Worm (Caenorhabditis elegans) whole organism, L2 larva: Measurements from ENCODE around the gene ZK353.4.
A peak's percentile ranks its signal among the peaks of the same experiment; 100 is the strongest.

Source experiments
- C34F6.9 ChIP-seq: fragments of 150-350 bp; optimal IDR thresholded peaks from 2 replicates; lab custom pipeline; 2014; ENCODE audit warnings: missing biosample characterization, missing genetic modification characterization
- F13H6.1 ChIP-seq: sonication (generic microtip); optimal IDR thresholded peaks from 2 replicates; lab custom pipeline; 2016; ENCODE audit warnings: missing genetic modification characterization, missing compliant biosample characterization
- R02D3.7 ChIP-seq: fragments of 150-350 bp; optimal IDR thresholded peaks from 2 replicates; lab custom pipeline; 2014; ENCODE audit warnings: missing biosample characterization, missing genetic modification characterization
- ZK546.5 ChIP-seq: sonication (generic microtip); optimal IDR thresholded peaks from 2 replicates; lab custom pipeline; 2017; ENCODE audit warnings: missing biosample characterization, missing genetic modification characterization
- alr-1 ChIP-seq: fragments of 150-350 bp; optimal IDR thresholded peaks from 2 replicates; lab custom pipeline; 2014; ENCODE audit warnings: missing biosample characterization, missing genetic modification characterization
- ama-1 ChIP-seq: fragments of 150-350 bp; optimal IDR thresholded peaks from 2 replicates; lab custom pipeline; 2018; ENCODE audit warnings: inconsistent platforms
- ceh-16 ChIP-seq: fragments of 150-350 bp; optimal IDR thresholded peaks from 2 replicates; lab custom pipeline; 2014; ENCODE audit warnings: missing biosample characterization, missing genetic modification characterization
- ceh-82 ChIP-seq: fragments of 150-350 bp; optimal IDR thresholded peaks from 2 replicates; lab custom pipeline; 2014; ENCODE audit warnings: missing biosample characterization, missing genetic modification characterization
- crh-2 ChIP-seq: sonication (generic microtip); optimal IDR thresholded peaks from 2 replicates; lab custom pipeline; 2017; ENCODE audit warnings: missing biosample characterization, missing genetic modification characterization
- egl-27 ChIP-seq: sonication (generic microtip); optimal IDR thresholded peaks from 3 replicates; lab custom pipeline; 2017; ENCODE audit warnings: missing biosample characterization, missing genetic modification reagents, missing genetic modification characterization
- elt-1 ChIP-seq: fragments of 150-350 bp; optimal IDR thresholded peaks from 2 replicates; lab custom pipeline; 2014; ENCODE audit warnings: missing biosample characterization, missing genetic modification characterization
- fos-1 ChIP-seq: fragments of 150-350 bp; optimal IDR thresholded peaks from 2 replicates; lab custom pipeline; 2014; ENCODE audit warnings: missing biosample characterization, missing genetic modification characterization
- gmeb-1 ChIP-seq: fragments of 150-350 bp; optimal IDR thresholded peaks from 2 replicates; lab custom pipeline; 2014; ENCODE audit warnings: missing biosample characterization, missing genetic modification characterization
- lin-11 ChIP-seq: fragments of 150-350 bp; sonication (generic microtip); optimal IDR thresholded peaks from 2 replicates; lab custom pipeline; 2014; ENCODE audit warnings: missing biosample characterization, missing genetic modification characterization, inconsistent platforms, mixed read lengths
- lin-13 ChIP-seq: fragments of 150-350 bp; optimal IDR thresholded peaks from 2 replicates; lab custom pipeline; 2014; ENCODE audit warnings: missing biosample characterization, missing genetic modification reagents, missing genetic modification characterization
- lin-39 ChIP-seq: fragments of 150-350 bp; optimal IDR thresholded peaks from 2 replicates; lab custom pipeline; 2014; ENCODE audit warnings: missing biosample characterization, missing genetic modification reagents, missing genetic modification characterization
- lsy-2 ChIP-seq, 2 experiments: fragments of 150-350 bp in 1 of 2; sonication (generic microtip) in 1 of 2; optimal IDR thresholded peaks; 2 replicates each; lab custom pipeline; 2014 to 2017; ENCODE audit warnings: missing biosample characterization in 2 of 2, missing genetic modification characterization in 2 of 2
- mab-5 ChIP-seq: fragments of 150-350 bp; optimal IDR thresholded peaks from 2 replicates; lab custom pipeline; 2014; ENCODE audit warnings: missing biosample characterization, missing genetic modification characterization
- mbf-1 ChIP-seq: sonication (generic microtip); optimal IDR thresholded peaks from 2 replicates; lab custom pipeline; 2017; ENCODE audit warnings: missing biosample characterization, missing genetic modification characterization
- nhr-10 ChIP-seq: sonication (generic microtip); optimal IDR thresholded peaks from 2 replicates; lab custom pipeline; 2017; ENCODE audit warnings: missing biosample characterization, missing genetic modification characterization
- nhr-12 ChIP-seq: fragments of 150-350 bp; optimal IDR thresholded peaks from 2 replicates; lab custom pipeline; 2014; ENCODE audit warnings: missing biosample characterization, missing genetic modification characterization
- nhr-129 ChIP-seq: fragments of 150-350 bp; optimal IDR thresholded peaks from 2 replicates; lab custom pipeline; 2014; ENCODE audit warnings: missing biosample characterization, missing genetic modification characterization
- nhr-21 ChIP-seq: fragments of 150-350 bp; optimal IDR thresholded peaks from 2 replicates; lab custom pipeline; 2014; ENCODE audit warnings: missing biosample characterization, missing genetic modification characterization
- nhr-23 ChIP-seq: fragments of 150-350 bp; optimal IDR thresholded peaks from 2 replicates; lab custom pipeline; 2014; ENCODE audit warnings: missing biosample characterization, missing genetic modification reagents, missing genetic modification characterization
- nhr-25 ChIP-seq: fragments of 150-350 bp; sonication (generic microtip); optimal IDR thresholded peaks from 3 replicates; lab custom pipeline; 2014; ENCODE audit warnings: missing biosample characterization, missing genetic modification characterization
- nhr-6 ChIP-seq: fragments of 150-350 bp; optimal IDR thresholded peaks from 2 replicates; lab custom pipeline; 2014; ENCODE audit warnings: missing biosample characterization, missing genetic modification characterization
- sem-4 ChIP-seq: fragments of 150-350 bp; optimal IDR thresholded peaks from 2 replicates; lab custom pipeline; 2014; ENCODE audit warnings: missing biosample characterization, missing genetic modification reagents, missing genetic modification characterization
- sma-3 ChIP-seq: sonication (generic microtip); optimal IDR thresholded peaks from 2 replicates; lab custom pipeline; 2016; ENCODE audit warnings: missing genetic modification reagents, missing genetic modification characterization, missing compliant biosample characterization
- sma-9 ChIP-seq, 2 experiments: fragments of 150-350 bp in 1 of 2; sonication (generic microtip) in 1 of 2; optimal IDR thresholded peaks; 2 replicates each; lab custom pipeline; 2014 to 2016; ENCODE audit warnings: missing genetic modification characterization in 2 of 2, mild to moderate bottlenecking in 1 of 2, missing biosample characterization in 1 of 2, missing compliant biosample characterization in 1 of 2, missing genetic modification reagents in 1 of 2, moderate library complexity in 1 of 2
- unc-39 ChIP-seq: fragments of 150-350 bp; optimal IDR thresholded peaks from 2 replicates; lab custom pipeline; 2014; ENCODE audit warnings: missing biosample characterization, missing genetic modification characterization
- unc-55 ChIP-seq: fragments of 150-350 bp; sonication (generic microtip); optimal IDR thresholded peaks from 3 replicates; lab custom pipeline; 2014; ENCODE audit warnings: missing biosample characterization, missing genetic modification reagents, missing genetic modification characterization
- unc-62 ChIP-seq: fragments of 150-350 bp; optimal IDR thresholded peaks from 2 replicates; lab custom pipeline; 2014; ENCODE audit warnings: missing biosample characterization, missing genetic modification reagents, missing genetic modification characterization
- zag-1 ChIP-seq: fragments of 150-350 bp; optimal IDR thresholded peaks from 2 replicates; lab custom pipeline; 2014; ENCODE audit warnings: missing biosample characterization, missing genetic modification characterization
- ztf-1 ChIP-seq: fragments of 200-800 bp; sonication (Bioruptor generic); conservative IDR thresholded peaks from 2 replicates; pipeline ENCODE4 v1.3.6; 2022; ENCODE audit warnings: missing genetic modification characterization, missing compliant biosample characterization
- ztf-11 ChIP-seq: sonication (generic microtip); optimal IDR thresholded peaks from 2 replicates; lab custom pipeline; 2017; ENCODE audit warnings: missing biosample characterization, missing genetic modification characterization

ZK353.4 gene

ce11 chrIII:8368619-8369018 is 20.8 kb downstream of the ZK353.4 start, which contains the start of gene R05D3.9:
Gene R05D3.9, minus strand, starts transcription at chrIII:8368719.
- TF ChIP-seq ZK546.5 (tag; lab: Kevin White, UChicago) (no peak), alr-1 (tag; lab: Kevin White, UChicago) (no peak), unc-62 (GFP tag; lab: Kevin White, UChicago) (no peak)
- TF ChIP-seq, all 48 proteins: peak for 0

DNA sequence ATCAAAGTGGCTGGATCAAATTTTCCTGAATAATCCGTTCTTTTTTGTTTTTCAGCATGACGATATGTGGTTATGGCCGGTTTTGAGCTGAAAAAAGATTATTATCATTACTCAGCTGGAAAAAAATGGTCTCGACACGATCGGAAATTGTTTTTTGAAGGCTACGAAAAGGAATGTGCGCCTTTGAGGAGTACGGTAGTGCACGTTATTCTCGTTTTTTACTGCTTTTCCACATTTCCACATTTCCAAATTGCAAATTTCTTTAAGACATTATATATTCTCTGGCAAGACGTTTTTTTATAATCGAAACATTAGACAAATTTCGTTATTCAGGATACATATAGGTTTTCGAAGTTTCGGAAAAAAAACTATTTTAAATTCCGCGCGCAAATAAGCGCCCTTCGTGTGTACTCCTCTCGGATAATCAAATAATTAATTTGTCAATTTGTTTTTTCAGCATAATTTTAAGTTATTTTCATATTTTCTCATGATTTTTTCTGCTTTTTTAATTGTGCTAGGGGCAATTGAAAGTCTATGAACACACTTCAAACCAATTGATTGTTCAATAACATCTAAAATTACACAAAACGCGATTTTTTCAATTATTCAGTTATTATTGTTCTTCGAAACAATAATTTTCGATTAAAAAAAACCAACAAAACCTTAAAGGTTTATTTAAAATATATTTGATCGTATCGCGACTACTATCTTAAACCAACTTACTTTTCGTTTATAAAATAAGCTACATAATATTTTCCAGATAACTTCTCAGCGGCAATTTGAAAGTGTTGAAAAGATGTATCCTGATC is 26.0 kb downstream of the ZK353.4 start, which contains the start of gene R05D3.3:
R05D3.3 (plus strand) TSS at position 759 of the 809 bp plus-strand sequence.
- no peak for TF ChIP-seq gmeb-1 (tag; lab: Kevin White, UChicago)
- TF ChIP-seq egl-27 (tag; lab: Kevin White, UChicago), result no peak
- no peak for TF ChIP-seq ztf-11
- TF ChIP-seq nhr-21 (tag; lab: Kevin White, UChicago), result no peak
- no peak for TF ChIP-seq lin-11 (tag; lab: Kevin White, UChicago)
- no peak for TF ChIP-seq elt-1
- TF ChIP-seq unc-39 (tag; lab: Kevin White, UChicago), result no peak
- TF ChIP-seq ztf-1 (GFP tag; lab: Robert Waterston, UW), result no peak
- TF ChIP-seq nhr-6 (tag; lab: Kevin White, UChicago), result no peak
- TF ChIP-seq unc-55 (GFP tag; lab: Kevin White, UChicago), result no peak
- TF ChIP-seq lin-39 (tag; lab: Kevin White, UChicago), result no peak
- TF ChIP-seq, all 48 proteins: peak for 0

DNA sequence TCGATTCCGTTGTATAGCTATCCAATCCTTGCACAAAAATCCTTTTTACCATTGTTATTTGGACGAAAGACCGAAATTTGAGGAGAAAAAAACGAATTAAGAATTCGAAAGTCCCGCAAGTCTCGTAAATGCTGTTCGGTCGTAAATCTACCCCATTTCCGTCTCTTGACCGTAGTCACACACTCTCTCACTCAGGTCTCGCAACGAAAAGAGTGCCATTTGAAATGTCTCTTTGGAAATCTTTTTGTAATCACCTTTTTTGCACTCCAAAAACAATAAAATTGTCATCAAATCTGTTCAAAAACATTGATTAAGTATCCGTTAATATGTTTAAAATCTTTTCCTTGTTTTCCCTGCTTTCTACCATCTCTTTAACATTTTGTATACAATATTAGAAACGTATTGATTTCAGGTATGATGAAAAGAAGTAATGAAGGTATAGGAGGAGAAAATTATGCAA is 31.2 kb downstream of the ZK353.4 start, which contains the start of the genes R05D3.8 and rfp-1:
R05D3.8 (minus strand) TSS at position 115 of the 460 bp plus-strand sequence.
rfp-1 (plus strand) TSS at position 410 of the 460 bp plus-strand sequence.
- TF ChIP-seq ZK546.5 (tag; lab: Kevin White, UChicago) (peak; percentile 44), nhr-23 (tag; lab: Kevin White, UChicago) (no peak), egl-27 (tag; lab: Kevin White, UChicago) (peak; percentile 12), crh-2 (tag; lab: Kevin White, UChicago) (peak; percentile 88), R02D3.7 (tag; lab: Kevin White, UChicago) (peak; percentile 97), unc-39 (tag; lab: Kevin White, UChicago) (no peak), nhr-12 (no peak), nhr-10 (tag; lab: Kevin White, UChicago) (no peak), lin-11 (tag; lab: Kevin White, UChicago) (peak; percentile 63), lin-13 (GFP tag; lab: Kevin White, UChicago) (peak; percentile 87), gmeb-1 (tag; lab: Kevin White, UChicago) (peak; percentile 85), nhr-25 (tag; lab: Kevin White, UChicago) (peak; percentile 76), nhr-129 (tag; lab: Kevin White, UChicago) (peak; percentile 95), ama-1 (lab: Kevin White, UChicago) (peak; percentile 67), nhr-6 (tag; lab: Kevin White, UChicago) (peak; percentile 34), F13H6.1 (peak; percentile 44), C34F6.9 (tag; lab: Kevin White, UChicago) (peak; percentile 89), unc-55 (GFP tag; lab: Kevin White, UChicago) (peak; percentile 92), mbf-1 (no peak), sma-3 (GFP tag; lab: Kevin White, UChicago) (peak; percentile 69), nhr-21 (tag; lab: Kevin White, UChicago) (peak; percentile 65), sem-4 (tag; lab: Kevin White, UChicago) (peak; percentile 43), unc-62 (GFP tag; lab: Kevin White, UChicago) (no peak), fos-1 (tag; lab: Kevin White, UChicago) (peak; percentile 72), ceh-82 (tag; lab: Kevin White, UChicago) (no peak), sma-9 (GFP tag; optimal IDR thresholded peaks at IDR 0.05; lab: Kevin White, UChicago) (peak; percentile 74), sma-9 (tag; optimal IDR thresholded peaks at IDR 0.05; lab: Kevin White, UChicago) (no peak), lsy-2 (tag; optimal IDR thresholded peaks at IDR 0.05; lab: Kevin White, UChicago) (peak; percentile 97 to 99), ceh-16 (tag; lab: Kevin White, UChicago) (peak; percentile 34), zag-1 (peak; percentile 24), mab-5 (tag; lab: Kevin White, UChicago) (peak; percentile 63)
